Fruit fly (Drosophila melanogaster): Measurements from ENCODE around the gene Csl4.

Csl4 gene

DNA sequence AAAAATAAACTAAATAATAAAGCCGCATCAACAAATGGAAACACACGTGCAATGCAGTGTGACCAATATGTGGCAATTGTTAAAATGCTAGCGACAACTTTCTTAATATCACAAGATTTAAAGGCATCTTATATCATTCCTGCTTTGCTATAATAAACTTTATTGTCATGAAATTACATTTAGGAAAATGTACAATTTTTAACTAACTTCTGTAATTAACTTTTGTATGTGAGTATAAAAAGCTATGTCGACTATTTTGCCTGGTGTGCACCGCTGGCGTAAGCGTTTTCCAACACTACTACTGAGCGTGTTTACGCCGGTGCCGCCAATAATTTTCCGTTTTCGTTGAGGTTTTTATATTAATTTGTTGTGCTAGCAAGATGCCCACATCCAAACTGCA lies at the start of gene Csl4, which contains the start of gene Nup160:
Csl4 (minus strand) TSS at position 69 of the 400 bp plus-strand sequence.
Nup160 (plus strand) TSS at position 279 of the 400 bp plus-strand sequence.
- TF ChIP-seq CG15710 (tag; optimal IDR thresholded peaks at IDR 0.05), result peak; percentile 62
- TF ChIP-seq Snoo (tag; optimal IDR thresholded peaks at IDR 0.05), result peak; percentile 69
- no peak for TF ChIP-seq Pif1A (GFP tag; optimal IDR thresholded peaks at IDR 0.05)
- TF ChIP-seq Pif1B (GFP tag; optimal IDR thresholded peaks at IDR 0.05), result no peak
- no peak for TF ChIP-seq CG8159 (tag; optimal IDR thresholded peaks at IDR 0.05)
- TF ChIP-seq gl (tag; optimal IDR thresholded peaks at IDR 0.05), result no peak
- TF ChIP-seq CG34367 (tag; optimal IDR thresholded peaks at IDR 0.05), result peak; percentile 44
- peak; percentile 64; the same call in 1 of the 2 replicates for TF ChIP-seq Ets98B (GFP tag; IDR thresholded peaks at IDR 0.05)
- TF ChIP-seq CG13204 (GFP tag; optimal IDR thresholded peaks at IDR 0.05), result no peak
- 0 out of 2 replicates have a peak, but pooled peaks have one; percentile 12 for TF ChIP-seq rn (GFP tag; IDR thresholded peaks at IDR 0.05)
- no peak for TF ChIP-seq CG14655 (GFP tag; optimal IDR thresholded peaks at IDR 0.05)
- no peak for TF ChIP-seq CG10348 (GFP tag; IDR thresholded peaks at IDR 0.05)
- no peak for TF ChIP-seq CG12605 (GFP tag; IDR thresholded peaks at IDR 0.05)
- no peak for TF ChIP-seq CG17806 (tag; optimal IDR thresholded peaks at IDR 0.05)
- TF ChIP-seq fd96Ca (GFP tag; IDR thresholded peaks at IDR 0.05), result peak; percentile 72; the same call in 2 of the 3 replicates
- peak; percentile 70 for TF ChIP-seq CG32121 (GFP tag; IDR thresholded peaks at IDR 0.05)
- peak; percentile 37 for TF ChIP-seq CG9948 (tag; optimal IDR thresholded peaks at IDR 0.05)
- TF ChIP-seq CG8301 (tag; optimal IDR thresholded peaks at IDR 0.05), result no peak
- TF ChIP-seq EcR (GFP tag; optimal IDR thresholded peaks at IDR 0.05), result no peak
- no peak for TF ChIP-seq D1 (tag; optimal IDR thresholded peaks at IDR 0.05)
- peak; percentile 77 for TF ChIP-seq CG4496 (GFP tag; IDR thresholded peaks at IDR 0.05)

dm6 chr2L:11171615-11172356 lies 48.4 kb upstream of the Csl4 start, which contains the start of gene Vm32E:
Gene Vm32E (minus strand): TSS chr2L:11171665.
- TF ChIP-seq Pif1B (GFP tag; optimal IDR thresholded peaks at IDR 0.05) (no peak), D1 (tag; optimal IDR thresholded peaks at IDR 0.05) (peak; percentile 78)

- TF ChIP-seq D1 (tag; optimal IDR thresholded peaks at IDR 0.05) (no peak), fd96Ca (GFP tag; IDR thresholded peaks at IDR 0.05) (no peak), gl (tag; optimal IDR thresholded peaks at IDR 0.05) (no peak)
Measured at dm6 chr2L:11170549-11170948, 47.2 kb upstream of the Csl4 start.

dm6 chr2L:11169904-11170303 lies 46.5 kb upstream of the Csl4 start:
- TF ChIP-seq CG8301 (tag; optimal IDR thresholded peaks at IDR 0.05), result no peak
- 0 out of 2 replicates have a peak, but pooled peaks have one; percentile 9 for TF ChIP-seq Ets98B (GFP tag; IDR thresholded peaks at IDR 0.05)
- TF ChIP-seq CG4496 (GFP tag; IDR thresholded peaks at IDR 0.05), result no peak

dm6 chr2L:11168684-11169549 lies 45.5 kb upstream of the Csl4 start:
- TF ChIP-seq CG12605 (GFP tag; IDR thresholded peaks at IDR 0.05) (peak; percentile 6; the same call in 1 of the 2 replicates), CG10348 (GFP tag; IDR thresholded peaks at IDR 0.05) (no peak), EcR (GFP tag; optimal IDR thresholded peaks at IDR 0.05) (peak; percentile 44)

dm6 chr2L:11167997-11168396 lies 44.6 kb upstream of the Csl4 start:
- TF ChIP-seq EcR (GFP tag; optimal IDR thresholded peaks at IDR 0.05) (no peak), CG13204 (GFP tag; optimal IDR thresholded peaks at IDR 0.05) (no peak), fd96Ca (GFP tag; IDR thresholded peaks at IDR 0.05) (0 out of 3 replicates have a peak, but pooled peaks have one; percentile 29), CG32121 (GFP tag; IDR thresholded peaks at IDR 0.05) (no peak), Pif1A (GFP tag; optimal IDR thresholded peaks at IDR 0.05) (no peak), CG12605 (GFP tag; IDR thresholded peaks at IDR 0.05) (peak; percentile 79), gl (tag; optimal IDR thresholded peaks at IDR 0.05) (no peak), CG34367 (tag; optimal IDR thresholded peaks at IDR 0.05) (no peak), CG14655 (GFP tag; optimal IDR thresholded peaks at IDR 0.05) (no peak), CG4496 (GFP tag; IDR thresholded peaks at IDR 0.05) (0 out of 3 replicates have a peak, but pooled peaks have one; percentile 38), CG10348 (GFP tag; IDR thresholded peaks at IDR 0.05) (no peak), CG17806 (tag; optimal IDR thresholded peaks at IDR 0.05) (no peak)

All from whole organism, pupa.